Worm (Caenorhabditis elegans) whole organism, young adult: Measurements from ENCODE around the gene ZC116.5.

Experiments
- B0261.1 ChIP-seq: sonication (generic microtip); optimal IDR thresholded peaks from 2 replicates; lab custom pipeline; 2016; ENCODE audit warnings: mild to moderate bottlenecking, missing genetic modification characterization, moderate library complexity, missing compliant biosample characterization
- Y95B8A.8 ChIP-seq: fragments of 200-800 bp; sonication (Bioruptor generic); IDR thresholded peaks from 2 replicates; pipeline ENCODE4 v1.3.6; 2022; ENCODE audit warnings: missing genetic modification reagents, missing genetic modification characterization, missing compliant biosample characterization
- akir-1 ChIP-seq: fragments of 200-800 bp; sonication (Bioruptor generic); optimal IDR thresholded peaks from 2 replicates; lab custom pipeline; 2018; ENCODE audit warnings: mild to moderate bottlenecking, missing genetic modification characterization, moderate library complexity, missing compliant biosample characterization
- ama-1 ChIP-seq, 3 experiments: fragments of 150-350 bp in 1 of 3; sonication (generic microtip) in 2 of 3; optimal IDR thresholded peaks; 2 replicates each; lab custom pipeline; 2014 to 2018; ENCODE audit warnings: missing biosample characterization in 2 of 3, missing genetic modification characterization in 2 of 3, missing genetic modification reagents in 2 of 3
- dpl-1 ChIP-seq: fragments of 150-350 bp; optimal IDR thresholded peaks from 2 replicates; lab custom pipeline; 2014; ENCODE audit warnings: missing biosample characterization, missing genetic modification reagents, missing genetic modification characterization
- ekl-4 ChIP-seq: fragments of 200-800 bp; sonication (Bioruptor generic); IDR thresholded peaks from 2 replicates; pipeline ENCODE4 v1.3.6; 2022; ENCODE audit warnings: missing genetic modification reagents, missing genetic modification characterization, missing compliant biosample characterization
- mxl-1 ChIP-seq: sonication (generic microtip); optimal IDR thresholded peaks from 2 replicates; lab custom pipeline; 2016; ENCODE audit warnings: missing genetic modification characterization, missing compliant biosample characterization
- nfya-1 ChIP-seq: sonication (generic microtip); optimal IDR thresholded peaks from 2 replicates; lab custom pipeline; 2017; ENCODE audit warnings: antibody characterized with exemption, missing compliant biosample characterization, missing genetic modification characterization, borderline replicate concordance; ENCODE audit not compliant: insufficient read depth
- repo-1 ChIP-seq: sonication (generic microtip); optimal IDR thresholded peaks from 2 replicates; lab custom pipeline; 2017; ENCODE audit warnings: mild to moderate bottlenecking, missing genetic modification characterization, missing compliant biosample characterization
- unc-62 ChIP-seq: fragments of 150-350 bp; optimal IDR thresholded peaks from 2 replicates; lab custom pipeline; 2014; ENCODE audit warnings: missing biosample characterization, missing genetic modification reagents, missing genetic modification characterization

- TF ChIP-seq dpl-1 (GFP tag; lab: Kevin White, UChicago) (no peak), B0261.1 (tag; lab: Kevin White, UChicago) (no peak), ama-1 (optimal IDR thresholded peaks at IDR 0.05; lab: Kevin White, UChicago) (no peak), ama-1 (GFP tag; optimal IDR thresholded peaks at IDR 0.05; lab: Kevin White, UChicago) (no peak), ekl-4 (GFP tag; lab: Robert Waterston, UW) (no peak), akir-1 (GFP tag; lab: Kevin White, UChicago) (no peak), nfya-1 (no peak), mxl-1 (tag; lab: Kevin White, UChicago) (no peak), unc-62 (GFP tag; lab: Kevin White, UChicago) (no peak), Y95B8A.8 (no peak), repo-1 (no peak)
Measured at ce11 chrV:12637764-12638502, 29.2 kb upstream of the ZC116.5 start.
